Fruit fly (Drosophila melanogaster) whole organism, embryonic: ENCODE data around the gene Obp19c.
A peak's percentile ranks its signal among the peaks of the same experiment; 100 is the strongest.

Experiments
- Bgb ChIP-seq: fragments of 200-800 bp; sonication (Bioruptor generic); IDR thresholded peaks from 2 replicates; pipeline ENCODE4 v1.3.6; 2022; ENCODE audit warnings: missing biosample characterization, missing genetic modification characterization; ENCODE audit not compliant: partially characterized antibody
- CG10147 ChIP-seq: fragments of 200-800 bp; sonication (Bioruptor generic); optimal IDR thresholded peaks from 2 replicates; lab custom pipeline; 2019; ENCODE audit warnings: missing biosample characterization, mild to moderate bottlenecking, missing genetic modification characterization, moderate library complexity
- CG11093 ChIP-seq: fragments of 200-800 bp; sonication (Bioruptor generic); IDR thresholded peaks from 3 replicates; pipeline ENCODE4 v1.3.6; 2022; ENCODE audit warnings: missing biosample characterization, missing genetic modification characterization
- CG11560 ChIP-seq: fragments of 200-800 bp; sonication (Bioruptor generic); IDR thresholded peaks from 3 replicates; pipeline ENCODE4 v1.3.6; 2022; ENCODE audit warnings: missing biosample characterization, missing genetic modification characterization
- CG12219 ChIP-seq: fragments of 200-800 bp; sonication (Bioruptor generic); optimal IDR thresholded peaks from 3 replicates; lab custom pipeline; 2018; ENCODE audit warnings: missing biosample characterization, mild to moderate bottlenecking, missing genetic modification characterization
- CG13123 ChIP-seq: fragments of 200-800 bp; sonication (Bioruptor generic); optimal IDR thresholded peaks from 2 replicates; lab custom pipeline; 2016; ENCODE audit warnings: missing biosample characterization, missing genetic modification characterization
- CG13287 ChIP-seq: fragments of 200-800 bp; sonication (Bioruptor generic); IDR thresholded peaks from 2 replicates; pipeline ENCODE4 v1.3.6; 2022; ENCODE audit warnings: missing biosample characterization, missing genetic modification characterization; ENCODE audit not compliant: partially characterized antibody
- CG14860 ChIP-seq: fragments of 200-800 bp; sonication (Bioruptor generic); IDR thresholded peaks from 3 replicates; pipeline ENCODE4 v1.3.6; 2022; ENCODE audit warnings: missing biosample characterization, missing genetic modification characterization; ENCODE audit not compliant: partially characterized antibody
- CG1529 ChIP-seq: fragments of 200-800 bp; sonication (Bioruptor generic); optimal IDR thresholded peaks from 3 replicates; lab custom pipeline; 2018; ENCODE audit warnings: missing biosample characterization, missing genetic modification characterization
- CG15514 ChIP-seq: fragments of 200-800 bp; sonication (Bioruptor generic); optimal IDR thresholded peaks from 3 replicates; lab custom pipeline; 2017; ENCODE audit warnings: missing biosample characterization, missing genetic modification characterization, mild to moderate bottlenecking, moderate library complexity, missing genetic modification reagents
- CG17385 ChIP-seq: fragments of 200-800 bp; sonication (Bioruptor generic); optimal IDR thresholded peaks from 3 replicates; lab custom pipeline; 2018; ENCODE audit warnings: missing biosample characterization, mild to moderate bottlenecking, missing genetic modification characterization
- CG34422 ChIP-seq: fragments of 200-800 bp; sonication (Bioruptor generic); IDR thresholded peaks from 3 replicates; pipeline ENCODE4 v1.3.6; 2022; ENCODE audit warnings: missing biosample characterization, missing genetic modification characterization
- CG3995 ChIP-seq: fragments of 200-800 bp; sonication (Bioruptor generic); optimal IDR thresholded peaks from 3 replicates; lab custom pipeline; 2016; ENCODE audit warnings: missing biosample characterization, missing genetic modification characterization
- CG4328 ChIP-seq: fragments of 200-800 bp; sonication (Bioruptor generic); optimal IDR thresholded peaks from 3 replicates; lab custom pipeline; 2017; ENCODE audit warnings: missing biosample characterization, missing genetic modification reagents, missing genetic modification characterization
- CG6272 ChIP-seq: fragments of 200-800 bp; sonication (Bioruptor generic); IDR thresholded peaks from 2 replicates; pipeline ENCODE4 v1.3.6; 2022; ENCODE audit warnings: missing biosample characterization, missing genetic modification characterization
- CG8765 ChIP-seq: fragments of 200-800 bp; sonication (Bioruptor generic); IDR thresholded peaks from 2 replicates; pipeline ENCODE4 v1.3.6; 2022; ENCODE audit warnings: missing biosample characterization, missing genetic modification characterization
- CG8924 ChIP-seq: fragments of 200-800 bp; optimal IDR thresholded peaks from 3 replicates; lab custom pipeline; 2019; ENCODE audit warnings: missing biosample characterization, mild to moderate bottlenecking, missing genetic modification characterization, moderate library complexity
- CTCF ChIP-seq: fragments of 200-800 bp; sonication (Bioruptor generic); optimal IDR thresholded peaks from 2 replicates; lab custom pipeline; 2017; ENCODE audit warnings: missing biosample characterization, mild to moderate bottlenecking, missing genetic modification characterization, moderate library complexity
- Dad ChIP-seq: fragments of 200-800 bp; sonication (Bioruptor generic); optimal IDR thresholded peaks from 3 replicates; lab custom pipeline; 2016; ENCODE audit warnings: missing biosample characterization, missing genetic modification characterization
- Dll ChIP-seq: fragments of 200-800 bp; sonication (Bioruptor generic); IDR thresholded peaks from 4 replicates; pipeline ENCODE4 v1.3.6; 2022; ENCODE audit warnings: missing biosample characterization, missing genetic modification characterization; ENCODE audit not compliant: partially characterized antibody
- Dp ChIP-seq: fragments of 200-800 bp; sonication (Bioruptor generic); optimal IDR thresholded peaks from 2 replicates; lab custom pipeline; 2018; ENCODE audit warnings: missing biosample characterization, mild to moderate bottlenecking, missing genetic modification characterization, moderate library complexity
- Dref ChIP-seq: fragments of 200-800 bp; sonication (Bioruptor generic); IDR thresholded peaks from 2 replicates; pipeline ENCODE4 v1.3.6; 2022; ENCODE audit warnings: missing biosample characterization, missing genetic modification characterization
- ERR ChIP-seq: fragments of 200-800 bp; sonication (Bioruptor generic); optimal IDR thresholded peaks from 2 replicates; lab custom pipeline; 2016; ENCODE audit warnings: missing biosample characterization, missing genetic modification characterization
- HLH3B ChIP-seq: fragments of 200-800 bp; sonication (Bioruptor generic); IDR thresholded peaks from 2 replicates; pipeline ENCODE4 v1.3.6; 2022; ENCODE audit warnings: missing biosample characterization, missing genetic modification characterization
- HLH4C ChIP-seq: fragments of 200-800 bp; sonication (Bioruptor generic); IDR thresholded peaks from 3 replicates; pipeline ENCODE4 v1.3.6; 2022; ENCODE audit warnings: missing biosample characterization, missing genetic modification characterization; ENCODE audit not compliant: partially characterized antibody
- Hr78 ChIP-seq, 2 experiments: fragments of 200-800 bp in 1 of 2; fragments of >200 bp in 1 of 2; sonication (Bioruptor generic) in 1 of 2; optimal IDR thresholded peaks; 2 replicates each; lab custom pipeline; 2017 to 2019; ENCODE audit warnings: missing biosample characterization in 2 of 2, missing genetic modification characterization in 2 of 2, mild to moderate bottlenecking in 1 of 2, moderate library complexity in 1 of 2
- Hsf ChIP-seq: fragments of 200-800 bp; sonication (Bioruptor generic); optimal IDR thresholded peaks from 3 replicates; lab custom pipeline; 2016; ENCODE audit warnings: missing biosample characterization, missing genetic modification characterization
- NfI ChIP-seq: fragments of 200-800 bp; sonication (Bioruptor generic); optimal IDR thresholded peaks from 3 replicates; lab custom pipeline; 2018; ENCODE audit warnings: missing biosample characterization, mild to moderate bottlenecking, missing genetic modification characterization, moderate library complexity
- PHDP ChIP-seq: fragments of 200-800 bp; sonication (Bioruptor generic); optimal IDR thresholded peaks from 3 replicates; lab custom pipeline; 2018; ENCODE audit warnings: missing biosample characterization, mild to moderate bottlenecking, missing genetic modification characterization, moderate library complexity
- Pdp1 ChIP-seq, 2 experiments: fragments of 200-800 bp; sonication (Bioruptor generic); optimal IDR thresholded peaks; 3 replicates each; lab custom pipeline; 2016; ENCODE audit warnings: missing biosample characterization in 2 of 2, missing genetic modification characterization in 2 of 2, mild to moderate bottlenecking in 1 of 2, moderate library complexity in 1 of 2
- Scr ChIP-seq: fragments of 200-800 bp; sonication (Bioruptor generic); IDR thresholded peaks from 2 replicates; pipeline ENCODE4 v1.3.6; 2022; ENCODE audit warnings: missing biosample characterization, missing genetic modification characterization; ENCODE audit not compliant: partially characterized antibody
- Sox102F ChIP-seq: fragments of 200-800 bp; sonication (Bioruptor generic); optimal IDR thresholded peaks from 2 replicates; lab custom pipeline; 2018; ENCODE audit warnings: missing biosample characterization, mild to moderate bottlenecking, missing genetic modification characterization, moderate library complexity
- Sry-β ChIP-seq: fragments of 200-800 bp; sonication (Bioruptor generic); optimal IDR thresholded peaks from 2 replicates; lab custom pipeline; 2018; ENCODE audit warnings: missing biosample characterization, mild to moderate bottlenecking, missing genetic modification characterization, moderate library complexity
- bbx ChIP-seq: fragments of 200-800 bp; sonication (Bioruptor generic); IDR thresholded peaks from 2 replicates; pipeline ENCODE4 v1.3.6; 2022; ENCODE audit warnings: missing biosample characterization, missing genetic modification characterization; ENCODE audit not compliant: partially characterized antibody
- bowl ChIP-seq: fragments of 200-800 bp; sonication (Bioruptor generic); IDR thresholded peaks from 2 replicates; pipeline ENCODE4 v1.3.6; 2022; ENCODE audit warnings: missing biosample characterization, missing genetic modification characterization
- dati ChIP-seq: fragments of 200-800 bp; sonication (Bioruptor generic); IDR thresholded peaks from 2 replicates; pipeline ENCODE4 v1.3.6; 2022; ENCODE audit warnings: missing biosample characterization, missing genetic modification characterization
- gcm ChIP-seq: fragments of 200-800 bp; sonication (Bioruptor generic); optimal IDR thresholded peaks from 2 replicates; lab custom pipeline; 2019; ENCODE audit warnings: missing biosample characterization, mild to moderate bottlenecking, missing genetic modification characterization, moderate library complexity
- jigr1 ChIP-seq: fragments of 200-800 bp; sonication (Bioruptor generic); IDR thresholded peaks from 3 replicates; pipeline ENCODE4 v1.3.6; 2022; ENCODE audit warnings: missing biosample characterization, missing genetic modification characterization
- jing ChIP-seq: fragments of 200-800 bp; sonication (Bioruptor generic); optimal IDR thresholded peaks from 2 replicates; lab custom pipeline; 2018; ENCODE audit warnings: missing biosample characterization, mild to moderate bottlenecking, missing genetic modification characterization
- mld ChIP-seq: fragments of 200-800 bp; sonication (Bioruptor generic); IDR thresholded peaks from 3 replicates; pipeline ENCODE4 v1.3.6; 2022; ENCODE audit warnings: missing biosample characterization, missing genetic modification characterization; ENCODE audit not compliant: partially characterized antibody
- nerfin-1 ChIP-seq: fragments of 200-800 bp; sonication (Bioruptor generic); optimal IDR thresholded peaks from 3 replicates; lab custom pipeline; 2019; ENCODE audit warnings: missing biosample characterization, mild to moderate bottlenecking, missing genetic modification characterization, moderate library complexity
- nerfin-2 ChIP-seq: fragments of 200-800 bp; sonication (Bioruptor generic); IDR thresholded peaks from 2 replicates; pipeline ENCODE4 v1.3.6; 2022; ENCODE audit warnings: missing biosample characterization, missing genetic modification characterization; ENCODE audit not compliant: partially characterized antibody
- peb ChIP-seq: fragments of 200-800 bp; sonication (Bioruptor generic); IDR thresholded peaks from 2 replicates; pipeline ENCODE4 v1.3.6; 2022; ENCODE audit warnings: missing biosample characterization, missing genetic modification characterization
- pros ChIP-seq: fragments of 200-800 bp; sonication (Bioruptor generic); optimal IDR thresholded peaks from 3 replicates; lab custom pipeline; 2019; ENCODE audit warnings: missing biosample characterization, mild to moderate bottlenecking, missing genetic modification characterization, moderate library complexity
- pzg ChIP-seq: fragments of 200-800 bp; sonication (Bioruptor generic); optimal IDR thresholded peaks from 3 replicates; lab custom pipeline; 2018; ENCODE audit warnings: missing biosample characterization, mild to moderate bottlenecking, missing genetic modification characterization, moderate library complexity
- slp2 ChIP-seq: fragments of 200-800 bp; sonication (Bioruptor generic); optimal IDR thresholded peaks from 2 replicates; lab custom pipeline; 2016; ENCODE audit warnings: missing biosample characterization, missing genetic modification characterization
- tna ChIP-seq: fragments of 200-800 bp; sonication (Bioruptor generic); IDR thresholded peaks from 2 replicates; pipeline ENCODE4 v1.3.6; 2022; ENCODE audit warnings: missing biosample characterization, missing genetic modification characterization; ENCODE audit not compliant: partially characterized antibody
- toy ChIP-seq: fragments of 200-800 bp; sonication (Bioruptor generic); IDR thresholded peaks from 2 replicates; pipeline ENCODE4 v1.3.6; 2022; ENCODE audit warnings: missing biosample characterization, missing genetic modification characterization
- yki ChIP-seq: fragments of >200 bp; optimal IDR thresholded peaks from 3 replicates; lab custom pipeline; 2018
- zfh1 ChIP-seq: fragments of 200-800 bp; sonication (Bioruptor generic); IDR thresholded peaks from 3 replicates; pipeline ENCODE4 v1.3.6; 2022; ENCODE audit warnings: missing biosample characterization, missing genetic modification characterization

The Obp19c gene

DNA sequence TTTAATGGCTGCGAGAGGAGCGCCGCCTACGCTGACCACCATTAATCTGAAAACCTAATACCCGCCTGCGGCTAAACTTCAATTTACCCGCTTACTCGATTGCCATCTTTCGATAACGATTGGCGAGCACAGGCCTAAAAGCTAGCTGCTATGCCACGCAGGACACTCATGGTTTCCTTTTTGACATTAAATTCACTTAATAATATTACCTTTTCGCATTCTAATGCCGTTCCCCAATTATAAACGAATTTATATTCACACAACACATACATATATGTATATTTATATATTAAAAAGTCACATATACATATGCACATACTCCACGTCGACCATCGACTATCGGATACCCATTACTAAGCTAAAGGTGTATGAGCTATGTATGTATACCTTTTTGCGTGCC, 29.1 kb downstream of the Obp19c start (continued):
- TF ChIP-seq CTCF, result no peak
- no peak for TF ChIP-seq NfI
- TF ChIP-seq CG3995 (GFP tag; lab: Kevin White, UChicago), result no peak
- no peak for TF ChIP-seq CG15514
- no peak for TF ChIP-seq Sox102F
- peak; percentile 75 for TF ChIP-seq Sry-β (GFP tag; lab: Kevin White, UChicago)
- TF ChIP-seq CG4328 (GFP tag; lab: Kevin White, UChicago), result no peak
- TF ChIP-seq peb, result no peak
- TF ChIP-seq ERR (GFP tag; lab: Kevin White, UChicago), result no peak
- TF ChIP-seq HLH4C, result peak; percentile 80
- TF ChIP-seq gcm (GFP tag; lab: Kevin White, UChicago), result no peak
- TF ChIP-seq PHDP (tag; lab: Kevin White, UChicago), result no peak
- peak; percentile 73 for TF ChIP-seq CG14860 (GFP tag; lab: Robert Waterston, UW)
- no peak for TF ChIP-seq toy
- no peak for TF ChIP-seq CG6272 (GFP tag; lab: Robert Waterston, UW)
- peak; percentile 48 for TF ChIP-seq Scr (GFP tag; lab: Robert Waterston, UW)
- TF ChIP-seq Dll (GFP tag; lab: Robert Waterston, UW), result peak; percentile 30; the same call in 1 of the 4 replicates
- TF ChIP-seq slp2 (GFP tag; lab: Kevin White, UChicago), result no peak
- TF ChIP-seq bowl (GFP tag; lab: Robert Waterston, UW), result no peak
- peak; percentile 22; the same call in 1 of the 2 replicates for TF ChIP-seq CG13287 (GFP tag; lab: Robert Waterston, UW)
- peak; percentile 44; the same call in 1 of the 2 replicates for TF ChIP-seq tna (GFP tag; lab: Robert Waterston, UW)
- TF ChIP-seq CG34422 (GFP tag; lab: Robert Waterston, UW), result no peak
- TF ChIP-seq CG13123 (GFP tag; lab: Kevin White, UChicago), result no peak
- TF ChIP-seq CG17385, result no peak
- peak; percentile 95 for TF ChIP-seq CG11560 (tag; lab: Robert Waterston, UW)
- TF ChIP-seq pzg (GFP tag; lab: Kevin White, UChicago), result peak; percentile 21
- TF ChIP-seq mld (GFP tag; lab: Robert Waterston, UW), result 0 out of 3 replicates have a peak, but pooled peaks have one; percentile 45
- peak; percentile 30; the same call in 1 of the 2 replicates for TF ChIP-seq Bgb (GFP tag; lab: Robert Waterston, UW)
- no peak for TF ChIP-seq Hr78 (GFP tag; optimal IDR thresholded peaks at IDR 0.05; lab: Kevin White, UChicago)
- TF ChIP-seq Dref (GFP tag; lab: Robert Waterston, UW), result peak; percentile 63
- no peak for TF ChIP-seq dati
- TF ChIP-seq nerfin-1 (tag; lab: Kevin White, UChicago), result no peak
- no peak for TF ChIP-seq CG11093 (GFP tag; lab: Robert Waterston, UW)
- no peak for TF ChIP-seq jigr1 (GFP tag; lab: Robert Waterston, UW)
- TF ChIP-seq Dp (GFP tag; lab: Kevin White, UChicago), result peak; percentile 66
- peak; percentile 45; the same call in 1 of the 2 replicates for TF ChIP-seq nerfin-2 (GFP tag; lab: Robert Waterston, UW)
- TF ChIP-seq Hsf (GFP tag; lab: Kevin White, UChicago), result no peak
- no peak for TF ChIP-seq CG8924 (tag; lab: Kevin White, UChicago)
- peak; percentile 33 for TF ChIP-seq bbx (GFP tag; lab: Robert Waterston, UW)
- TF ChIP-seq jing, result no peak
- TF ChIP-seq zfh1 (GFP tag; lab: Robert Waterston, UW), result no peak
- TF ChIP-seq Dad (GFP tag; lab: Kevin White, UChicago), result no peak
- no peak for TF ChIP-seq CG10147 (GFP tag; lab: Kevin White, UChicago)
- TF ChIP-seq CG12219 (GFP tag; lab: Kevin White, UChicago), result no peak
- TF ChIP-seq HLH3B (GFP tag; lab: Robert Waterston, UW), result no peak
- TF ChIP-seq CG1529 (GFP tag; lab: Kevin White, UChicago), result no peak
- TF ChIP-seq yki (lab: Kevin White, UChicago), result no peak
- no peak for TF ChIP-seq Pdp1 (GFP tag; optimal IDR thresholded peaks at IDR 0.05; lab: Kevin White, UChicago)
- no peak for TF ChIP-seq pros (GFP tag; lab: Kevin White, UChicago)
- no peak for TF ChIP-seq CG8765
